Worm (Caenorhabditis elegans): ENCODE results near the gene cgt-1.

DNA sequence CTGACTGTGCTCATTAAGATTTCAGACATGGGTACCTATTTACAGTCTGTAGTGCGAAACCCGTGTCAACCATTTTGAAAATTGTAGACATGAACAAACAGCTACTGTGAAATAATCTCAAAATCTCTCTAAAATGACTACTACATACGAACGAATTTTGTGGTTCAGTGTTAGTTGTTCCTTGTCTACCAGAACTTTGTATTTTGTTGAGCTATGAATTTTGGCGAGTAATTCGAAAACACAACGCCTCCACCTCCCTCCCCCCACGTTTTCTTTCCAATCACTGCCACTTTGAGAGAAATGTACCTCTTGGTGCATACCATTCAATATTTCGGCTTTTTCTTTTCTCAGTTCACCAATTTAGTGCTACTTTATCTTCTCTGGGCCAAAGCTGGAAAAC, 4.0 kb upstream of the cgt-1 start, which contains the start of gene T06C12.11:
- no peak for TF ChIP-seq ama-1 (optimal IDR thresholded peaks at IDR 0.05)
- TF ChIP-seq ets-7 (tag; optimal IDR thresholded peaks at IDR 0.05) = no peak
- TF ChIP-seq pes-1 (GFP tag; IDR thresholded peaks at IDR 0.05) = no peak
- no peak for TF ChIP-seq tbx-37 (GFP tag; conservative IDR thresholded peaks at IDR 0.05)
- no peak for TF ChIP-seq flt-1 (GFP tag; IDR thresholded peaks at IDR 0.05)
- TF ChIP-seq hnd-1 (tag; optimal IDR thresholded peaks at IDR 0.05) = no peak

All from whole organism, early embryonic.